Worm (Caenorhabditis elegans) whole organism, L3 larva: ENCODE measurements around the gene lmtr-2.

ENCODE experiments used
- ama-1 ChIP-seq: fragments of 150-350 bp; optimal IDR thresholded peaks from 2 replicates; lab custom pipeline; 2018
- egl-5 ChIP-seq: fragments of 150-350 bp; optimal IDR thresholded peaks from 2 replicates; lab custom pipeline; 2017; ENCODE audit warnings: missing biosample characterization, missing genetic modification reagents, missing genetic modification characterization, inconsistent platforms
- snpc-4 ChIP-seq: fragments of 150-350 bp; optimal IDR thresholded peaks from 2 replicates; lab custom pipeline; 2014; ENCODE audit warnings: missing biosample characterization, missing genetic modification characterization

DNA sequence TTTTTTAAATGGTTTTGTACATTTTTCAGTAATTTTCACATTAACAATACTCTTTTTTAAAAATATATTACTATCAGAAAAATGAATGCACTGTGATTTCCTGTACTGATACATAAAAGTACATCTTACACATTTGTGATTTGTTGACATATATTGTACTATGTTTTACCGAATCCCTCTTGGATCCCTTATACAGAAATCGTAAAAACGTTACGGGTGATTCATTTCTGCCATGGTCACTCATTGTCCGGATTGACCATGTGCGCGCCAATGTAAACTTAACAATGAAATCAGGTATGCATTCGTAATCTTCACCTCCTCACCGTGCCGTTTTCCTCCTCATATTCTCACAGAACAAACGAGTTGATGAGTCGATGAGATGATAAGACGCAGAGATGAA, 43.2 kb upstream of the lmtr-2 start, which contains the start of gene ZC513.2:
- no peak for TF ChIP-seq snpc-4 (tag; lab: Kevin White, UChicago)
- no peak for TF ChIP-seq egl-5 (tag; lab: Kevin White, UChicago)
- TF ChIP-seq ama-1, result no peak
